Fruit fly (Drosophila melanogaster) whole organism, embryonic: ENCODE measurements around the gene BtbVII.

ENCODE experiments used
- Bgb ChIP-seq: fragments of 200-800 bp; sonication (Bioruptor generic); IDR thresholded peaks from 2 replicates; pipeline ENCODE4 v1.3.6; 2022; ENCODE audit warnings: missing biosample characterization, missing genetic modification characterization; ENCODE audit not compliant: partially characterized antibody
- CG10274 ChIP-seq: fragments of 200-800 bp; sonication (Bioruptor generic); optimal IDR thresholded peaks from 3 replicates; lab custom pipeline; 2017; ENCODE audit warnings: missing biosample characterization, mild to moderate bottlenecking, missing genetic modification characterization
- CG11093 ChIP-seq: fragments of 200-800 bp; sonication (Bioruptor generic); IDR thresholded peaks from 3 replicates; pipeline ENCODE4 v1.3.6; 2022; ENCODE audit warnings: missing biosample characterization, missing genetic modification characterization
- CG11398 ChIP-seq: fragments of 200-800 bp; sonication (Bioruptor generic); optimal IDR thresholded peaks from 2 replicates; lab custom pipeline; 2016; ENCODE audit warnings: missing biosample characterization, missing genetic modification characterization
- CG14050 ChIP-seq: fragments of 200-800 bp; sonication (Bioruptor generic); IDR thresholded peaks from 3 replicates; pipeline ENCODE4 v1.3.6; 2022; ENCODE audit warnings: missing biosample characterization, missing genetic modification characterization
- CG14710 ChIP-seq: fragments of 200-800 bp; sonication (Bioruptor generic); optimal IDR thresholded peaks from 3 replicates; lab custom pipeline; 2019; ENCODE audit warnings: missing biosample characterization, mild to moderate bottlenecking, missing genetic modification characterization, moderate library complexity
- CG15514 ChIP-seq: fragments of 200-800 bp; sonication (Bioruptor generic); optimal IDR thresholded peaks from 3 replicates; lab custom pipeline; 2017; ENCODE audit warnings: missing biosample characterization, missing genetic modification characterization, mild to moderate bottlenecking, moderate library complexity, missing genetic modification reagents
- CG16813 ChIP-seq: fragments of 200-800 bp; sonication (Bioruptor generic); IDR thresholded peaks from 3 replicates; pipeline ENCODE4 v1.3.6; 2022; ENCODE audit warnings: missing biosample characterization, missing genetic modification characterization; ENCODE audit not compliant: partially characterized antibody
- CG2202 ChIP-seq: fragments of 200-800 bp; sonication (Bioruptor generic); optimal IDR thresholded peaks from 2 replicates; lab custom pipeline; 2018; ENCODE audit warnings: missing biosample characterization, mild to moderate bottlenecking, missing genetic modification characterization
- CG2889 ChIP-seq: fragments of 200-800 bp; sonication (Bioruptor generic); IDR thresholded peaks from 3 replicates; pipeline ENCODE4 v1.3.6; 2022; ENCODE audit warnings: missing biosample characterization, missing genetic modification characterization
- CG30431 ChIP-seq: fragments of 200-800 bp; sonication (Bioruptor generic); optimal IDR thresholded peaks from 2 replicates; lab custom pipeline; 2017; ENCODE audit warnings: missing biosample characterization, missing genetic modification characterization
- CG3407 ChIP-seq: fragments of 200-800 bp; sonication (Bioruptor generic); optimal IDR thresholded peaks from 2 replicates; lab custom pipeline; 2018; ENCODE audit warnings: missing biosample characterization, mild to moderate bottlenecking, missing genetic modification characterization
- CG3726 ChIP-seq: fragments of 200-800 bp; sonication (Bioruptor generic); IDR thresholded peaks from 3 replicates; pipeline ENCODE4, ENCODE4 v1.3.6; 2022; ENCODE audit warnings: missing biosample characterization, missing genetic modification characterization
- CG3995 ChIP-seq: fragments of 200-800 bp; sonication (Bioruptor generic); optimal IDR thresholded peaks from 3 replicates; lab custom pipeline; 2016; ENCODE audit warnings: missing biosample characterization, missing genetic modification characterization
- CG4328 ChIP-seq: fragments of 200-800 bp; sonication (Bioruptor generic); optimal IDR thresholded peaks from 3 replicates; lab custom pipeline; 2017; ENCODE audit warnings: missing biosample characterization, missing genetic modification reagents, missing genetic modification characterization
- CG4707 ChIP-seq: fragments of 200-800 bp; sonication (Bioruptor generic); optimal IDR thresholded peaks from 2 replicates; lab custom pipeline; 2018; ENCODE audit warnings: missing biosample characterization, mild to moderate bottlenecking, missing genetic modification characterization, moderate library complexity
- CG6175 ChIP-seq: fragments of 200-800 bp; sonication (Bioruptor generic); IDR thresholded peaks from 3 replicates; pipeline ENCODE4 v1.3.6; 2022; ENCODE audit warnings: missing biosample characterization, missing genetic modification characterization
- CG8290 ChIP-seq, 3 experiments: fragments of 200-800 bp; sonication (Bioruptor generic); optimal IDR thresholded peaks; 2 replicates each; lab custom pipeline; 2016 to 2019; ENCODE audit warnings: missing biosample characterization in 3 of 3, missing genetic modification characterization in 3 of 3, mild to moderate bottlenecking in 2 of 3, moderate library complexity in 1 of 3
- CG8388 ChIP-seq: fragments of 200-800 bp; sonication (Bioruptor generic); optimal IDR thresholded peaks from 2 replicates; lab custom pipeline; 2019; ENCODE audit warnings: missing biosample characterization, mild to moderate bottlenecking, missing genetic modification characterization, moderate library complexity
- CG8478 ChIP-seq: fragments of >200 bp; optimal IDR thresholded peaks from 2 replicates; lab custom pipeline; 2018
- CG9609 ChIP-seq: fragments of 200-800 bp; sonication (Bioruptor generic); optimal IDR thresholded peaks from 3 replicates; lab custom pipeline; 2016; ENCODE audit warnings: missing biosample characterization, missing genetic modification characterization
- CHES-1-like ChIP-seq: fragments of 200-800 bp; sonication (Bioruptor generic); optimal IDR thresholded peaks from 2 replicates; lab custom pipeline; 2016; ENCODE audit warnings: missing biosample characterization, missing genetic modification characterization
- CkIIα-i1 ChIP-seq: fragments of 200-800 bp; sonication (Bioruptor generic); IDR thresholded peaks from 2 replicates; pipeline ENCODE4 v1.3.6; 2022; ENCODE audit warnings: missing biosample characterization, missing genetic modification characterization
- D19B ChIP-seq: fragments of 200-800 bp; sonication (Bioruptor generic); optimal IDR thresholded peaks from 2 replicates; lab custom pipeline; 2017; ENCODE audit warnings: missing biosample characterization, mild to moderate bottlenecking, missing genetic modification characterization
- Eip74EF ChIP-seq, 2 experiments: fragments of 200-800 bp in 1 of 2; fragments of >200 bp in 1 of 2; sonication (Bioruptor generic) in 1 of 2; optimal IDR thresholded peaks; 2 replicates each; lab custom pipeline; 2017 to 2019; ENCODE audit warnings: missing biosample characterization in 2 of 2, missing genetic modification characterization in 2 of 2, mild to moderate bottlenecking in 1 of 2, moderate library complexity in 1 of 2
- HLH4C ChIP-seq: fragments of 200-800 bp; sonication (Bioruptor generic); IDR thresholded peaks from 3 replicates; pipeline ENCODE4 v1.3.6; 2022; ENCODE audit warnings: missing biosample characterization, missing genetic modification characterization; ENCODE audit not compliant: partially characterized antibody
- Hr78 ChIP-seq, 2 experiments: fragments of 200-800 bp in 1 of 2; fragments of >200 bp in 1 of 2; sonication (Bioruptor generic) in 1 of 2; optimal IDR thresholded peaks; 2 replicates each; lab custom pipeline; 2017 to 2019; ENCODE audit warnings: missing biosample characterization in 2 of 2, missing genetic modification characterization in 2 of 2, mild to moderate bottlenecking in 1 of 2, moderate library complexity in 1 of 2
- Hsf ChIP-seq: fragments of 200-800 bp; sonication (Bioruptor generic); optimal IDR thresholded peaks from 3 replicates; lab custom pipeline; 2016; ENCODE audit warnings: missing biosample characterization, missing genetic modification characterization
- Lim3 ChIP-seq: fragments of 200-800 bp; sonication (Bioruptor generic); IDR thresholded peaks from 2 replicates; pipeline ENCODE4 v1.3.6; 2022; ENCODE audit warnings: missing biosample characterization, missing genetic modification characterization
- NC2β ChIP-seq: fragments of 200-800 bp; sonication (Bioruptor generic); optimal IDR thresholded peaks from 2 replicates; lab custom pipeline; 2016; ENCODE audit warnings: missing biosample characterization, missing genetic modification characterization
- NfI ChIP-seq: fragments of 200-800 bp; sonication (Bioruptor generic); optimal IDR thresholded peaks from 3 replicates; lab custom pipeline; 2018; ENCODE audit warnings: missing biosample characterization, mild to moderate bottlenecking, missing genetic modification characterization, moderate library complexity
- Ravus ChIP-seq: fragments of 200-800 bp; sonication (Bioruptor generic); IDR thresholded peaks from 2 replicates; pipeline ENCODE4 v1.3.6; 2022; ENCODE audit warnings: missing biosample characterization, missing genetic modification characterization
- Rfx ChIP-seq: fragments of 200-800 bp; sonication (Bioruptor generic); IDR thresholded peaks from 2 replicates; pipeline ENCODE4 v1.3.6; 2022; ENCODE audit warnings: missing biosample characterization, missing genetic modification characterization
- Tbp ChIP-seq: fragments of >200 bp; optimal IDR thresholded peaks from 2 replicates; lab custom pipeline; 2018; ENCODE audit warnings: missing biosample characterization, missing genetic modification characterization
- YL-1 ChIP-seq: fragments of 200-800 bp; sonication (Bioruptor generic); optimal IDR thresholded peaks from 3 replicates; lab custom pipeline; 2017; ENCODE audit warnings: missing biosample characterization, mild to moderate bottlenecking, missing genetic modification characterization
- az2 ChIP-seq: fragments of 200-800 bp; sonication (Bioruptor generic); optimal IDR thresholded peaks from 3 replicates; lab custom pipeline; 2016; ENCODE audit warnings: missing biosample characterization, missing genetic modification characterization
- da ChIP-seq: fragments of 200-800 bp; sonication (Bioruptor generic); optimal IDR thresholded peaks from 2 replicates; lab custom pipeline; 2016; ENCODE audit warnings: missing biosample characterization, missing genetic modification characterization
- dmrt99B ChIP-seq: fragments of 200-800 bp; sonication (Bioruptor generic); optimal IDR thresholded peaks from 2 replicates; lab custom pipeline; 2018; ENCODE audit warnings: missing biosample characterization, mild to moderate bottlenecking, missing genetic modification characterization, moderate library complexity
- fd102C ChIP-seq: fragments of 200-800 bp; sonication (Bioruptor generic); optimal IDR thresholded peaks from 2 replicates; lab custom pipeline; 2018; ENCODE audit warnings: missing biosample characterization, mild to moderate bottlenecking, missing genetic modification characterization, moderate library complexity
- gcm ChIP-seq: fragments of 200-800 bp; sonication (Bioruptor generic); optimal IDR thresholded peaks from 2 replicates; lab custom pipeline; 2019; ENCODE audit warnings: missing biosample characterization, mild to moderate bottlenecking, missing genetic modification characterization, moderate library complexity
- nerfin-1 ChIP-seq: fragments of 200-800 bp; sonication (Bioruptor generic); optimal IDR thresholded peaks from 3 replicates; lab custom pipeline; 2019; ENCODE audit warnings: missing biosample characterization, mild to moderate bottlenecking, missing genetic modification characterization, moderate library complexity
- nmo ChIP-seq: fragments of 200-800 bp; sonication (Bioruptor generic); optimal IDR thresholded peaks from 2 replicates; lab custom pipeline; 2018; ENCODE audit warnings: missing biosample characterization, mild to moderate bottlenecking, missing genetic modification characterization, moderate library complexity
- nom ChIP-seq: fragments of 200-800 bp; sonication (Bioruptor generic); optimal IDR thresholded peaks from 2 replicates; lab custom pipeline; 2017; ENCODE audit warnings: missing biosample characterization, missing genetic modification characterization, mild to moderate bottlenecking, moderate library complexity, missing genetic modification reagents
- odd ChIP-seq: fragments of 200-800 bp; sonication (Bioruptor generic); optimal IDR thresholded peaks from 2 replicates; lab custom pipeline; 2017; ENCODE audit warnings: missing biosample characterization, mild to moderate bottlenecking, missing genetic modification characterization
- phol ChIP-seq: fragments of 200-800 bp; sonication (Bioruptor generic); optimal IDR thresholded peaks from 3 replicates; lab custom pipeline; 2018; ENCODE audit warnings: missing biosample characterization, mild to moderate bottlenecking, missing genetic modification characterization, moderate library complexity
- slbo ChIP-seq: fragments of 200-800 bp; sonication (Bioruptor generic); IDR thresholded peaks from 2 replicates; pipeline ENCODE4 v1.3.6; 2022; ENCODE audit warnings: missing biosample characterization, missing genetic modification characterization
- tgo ChIP-seq: fragments of 200-800 bp; sonication (Bioruptor generic); IDR thresholded peaks from 3 replicates; pipeline ENCODE4 v1.3.6; 2022; ENCODE audit warnings: missing biosample characterization, missing genetic modification characterization
- toy ChIP-seq: fragments of 200-800 bp; sonication (Bioruptor generic); IDR thresholded peaks from 2 replicates; pipeline ENCODE4 v1.3.6; 2022; ENCODE audit warnings: missing biosample characterization, missing genetic modification characterization
- unc-4 ChIP-seq: fragments of 200-800 bp; sonication (Bioruptor generic); IDR thresholded peaks from 2 replicates; pipeline ENCODE4 v1.3.6; 2022; ENCODE audit warnings: missing biosample characterization, missing genetic modification characterization; ENCODE audit not compliant: partially characterized antibody
- wdn ChIP-seq: fragments of 200-800 bp; sonication (Bioruptor generic); IDR thresholded peaks from 2 replicates; pipeline ENCODE4 v1.3.6; 2022; ENCODE audit warnings: missing biosample characterization, missing genetic modification characterization

BtbVII gene

DNA sequence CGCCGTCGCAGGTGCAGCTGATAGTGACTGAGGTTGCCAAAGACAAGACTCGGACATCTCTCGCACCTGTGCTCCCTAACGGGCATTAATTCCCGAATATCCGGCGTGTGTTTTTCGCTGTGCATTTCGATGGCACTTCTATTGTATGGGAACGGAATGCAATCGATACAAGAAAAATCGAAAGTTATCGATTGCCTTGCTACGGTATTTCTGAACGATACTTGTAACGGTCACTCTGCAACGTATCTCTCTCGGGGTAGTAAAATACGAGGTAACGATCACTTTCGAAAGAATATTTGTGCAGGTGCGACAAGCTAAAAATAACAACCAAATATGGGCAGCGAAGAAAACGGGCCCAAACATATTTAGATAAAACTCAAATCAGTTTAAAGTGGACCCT is 16.5 kb downstream of the BtbVII start, which contains the start of gene CG32280 (continued):
- TF ChIP-seq unc-4 (GFP tag; lab: Robert Waterston, UW) (peak; percentile 90), CG8478 (no peak), CG4707 (GFP tag; lab: Kevin White, UChicago) (no peak), phol (tag; lab: Kevin White, UChicago) (peak; percentile 29), gcm (no peak), CG11398 (peak; percentile 13), CG4328 (no peak), HLH4C (GFP tag; lab: Robert Waterston, UW) (peak; percentile 86), CG8290 (GFP tag; optimal IDR thresholded peaks at IDR 0.05; lab: Kevin White, UChicago) (peak; percentile 19), CG8290 (tag; optimal IDR thresholded peaks at IDR 0.05; lab: Kevin White, UChicago) (no peak), NC2β (peak; percentile 33), CG9609 (peak; percentile 20), CG30431 (no peak), CG11093 (GFP tag; lab: Robert Waterston, UW) (no peak), Tbp (GFP tag; lab: Kevin White, UChicago) (no peak), odd (GFP tag; lab: Kevin White, UChicago) (no peak), az2 (GFP tag; lab: Kevin White, UChicago) (peak; percentile 1), CG14050 (no peak), Bgb (GFP tag; lab: Robert Waterston, UW) (peak; percentile 95), D19B (GFP tag; lab: Kevin White, UChicago) (peak; percentile 22), CG2202 (tag; lab: Kevin White, UChicago) (no peak), wdn (no peak), NfI (GFP tag; lab: Kevin White, UChicago) (no peak), YL-1 (GFP tag; lab: Kevin White, UChicago) (peak; percentile 24), CHES-1-like (no peak), CG15514 (GFP tag; lab: Kevin White, UChicago) (peak; percentile 72), slbo (GFP tag; lab: Robert Waterston, UW) (peak; percentile 65), Lim3 (no peak), fd102C (GFP tag; lab: Kevin White, UChicago) (no peak), CG10274 (no peak), CkIIα-i1 (GFP tag; lab: Robert Waterston, UW) (no peak), CG6175 (GFP tag; lab: Robert Waterston, UW) (no peak), CG14710 (tag; lab: Kevin White, UChicago) (peak; percentile 31), toy (no peak), CG3407 (GFP tag; lab: Kevin White, UChicago) (no peak), da (GFP tag; lab: Kevin White, UChicago) (no peak), tgo (no peak), dmrt99B (tag; lab: Kevin White, UChicago) (no peak), Hr78 (GFP tag; optimal IDR thresholded peaks at IDR 0.05; lab: Kevin White, UChicago) (no peak), nmo (GFP tag; lab: Kevin White, UChicago) (peak; percentile 38), nom (GFP tag; lab: Kevin White, UChicago) (no peak), Ravus (GFP tag; lab: Robert Waterston, UW) (no peak), CG2889 (no peak), CG3726 (no peak), CG3995 (GFP tag; lab: Kevin White, UChicago) (peak; percentile 77), Eip74EF (GFP tag; optimal IDR thresholded peaks at IDR 0.05; lab: Kevin White, UChicago) (no peak), Rfx (GFP tag; lab: Robert Waterston, UW) (peak; percentile 43; the same call in 1 of the 2 replicates), nerfin-1 (tag; lab: Kevin White, UChicago) (peak; percentile 58), Hsf (GFP tag; lab: Kevin White, UChicago) (no peak), CG8388 (no peak), CG16813 (GFP tag; lab: Robert Waterston, UW) (peak; percentile 82)
